Fruit fly (Drosophila melanogaster) whole organism, prepupa: ENCODE results near the gene Cyp303a1.
A peak's percentile ranks its signal among the peaks of the same experiment; 100 is the strongest.

Source experiments
- Blimp-1 ChIP-seq: fragments of 200-800 bp; sonication (Bioruptor generic); optimal IDR thresholded peaks from 3 replicates; lab custom pipeline; 2017; ENCODE audit warnings: missing biosample characterization, missing genetic modification characterization, mild to moderate bottlenecking, moderate library complexity, missing genetic modification reagents
- CG10631 ChIP-seq: fragments of 200-800 bp; sonication (Bioruptor generic); optimal IDR thresholded peaks from 2 replicates; lab custom pipeline; 2016; ENCODE audit warnings: missing biosample characterization, missing genetic modification characterization
- CG10669 ChIP-seq: fragments of 200-800 bp; sonication (Bioruptor generic); optimal IDR thresholded peaks from 3 replicates; lab custom pipeline; 2018; ENCODE audit warnings: missing biosample characterization, mild to moderate bottlenecking, missing genetic modification characterization, moderate library complexity
- CG11294 ChIP-seq: fragments of 200-800 bp; sonication (Bioruptor generic); IDR thresholded peaks from 2 replicates; pipeline ENCODE4 v1.3.6; 2022; ENCODE audit warnings: missing biosample characterization, missing genetic modification characterization
- CG11762 ChIP-seq: fragments of 200-800 bp; sonication (Bioruptor generic); optimal IDR thresholded peaks from 3 replicates; lab custom pipeline; 2016; ENCODE audit warnings: missing biosample characterization, missing genetic modification characterization; ENCODE audit not compliant: insufficient read depth
- CG11902 ChIP-seq: fragments of 200-800 bp; sonication (Bioruptor generic); optimal IDR thresholded peaks from 3 replicates; lab custom pipeline; 2016; ENCODE audit warnings: missing biosample characterization, missing genetic modification characterization
- CG16779 ChIP-seq: fragments of 200-800 bp; sonication (Bioruptor generic); optimal IDR thresholded peaks from 3 replicates; lab custom pipeline; 2017; ENCODE audit warnings: missing biosample characterization, mild to moderate bottlenecking, missing genetic modification characterization
- CG3032 ChIP-seq: fragments of 200-800 bp; optimal IDR thresholded peaks from 2 replicates; lab custom pipeline; 2019; ENCODE audit warnings: missing biosample characterization, mild to moderate bottlenecking, missing genetic modification characterization, moderate library complexity
- CG31627 ChIP-seq: fragments of 200-800 bp; sonication (Bioruptor generic); optimal IDR thresholded peaks from 3 replicates; lab custom pipeline; 2016; ENCODE audit warnings: missing biosample characterization, missing genetic modification characterization
- CG32006 ChIP-seq: fragments of 200-800 bp; sonication (Bioruptor generic); optimal IDR thresholded peaks from 3 replicates; lab custom pipeline; 2017; ENCODE audit warnings: missing biosample characterization, mild to moderate bottlenecking, missing genetic modification characterization
- CG34406 ChIP-seq: fragments of 200-800 bp; sonication (Bioruptor generic); optimal IDR thresholded peaks from 3 replicates; lab custom pipeline; 2016; ENCODE audit warnings: missing biosample characterization, missing genetic modification characterization
- CG3919 ChIP-seq: fragments of 200-800 bp; sonication (Bioruptor generic); optimal IDR thresholded peaks from 3 replicates; lab custom pipeline; 2016; ENCODE audit warnings: missing biosample characterization, missing genetic modification characterization
- CG4318 ChIP-seq: fragments of 200-800 bp; sonication (Bioruptor generic); optimal IDR thresholded peaks from 3 replicates; lab custom pipeline; 2017; ENCODE audit warnings: missing biosample characterization, mild to moderate bottlenecking, missing genetic modification characterization
- CG6163 ChIP-seq: fragments of 200-800 bp; sonication (Bioruptor generic); IDR thresholded peaks from 3 replicates; pipeline ENCODE4 v1.3.6; 2022; ENCODE audit warnings: missing biosample characterization, missing genetic modification characterization
- CG6276 ChIP-seq: fragments of 200-800 bp; sonication (Bioruptor generic); optimal IDR thresholded peaks from 2 replicates; lab custom pipeline; 2017; ENCODE audit warnings: missing biosample characterization, mild to moderate bottlenecking, missing genetic modification characterization
- CG6792 ChIP-seq: fragments of 200-800 bp; sonication (Bioruptor generic); optimal IDR thresholded peaks from 3 replicates; lab custom pipeline; 2016; ENCODE audit warnings: missing biosample characterization, missing genetic modification characterization
- CG6808 ChIP-seq: fragments of 200-800 bp; sonication (Bioruptor generic); optimal IDR thresholded peaks from 3 replicates; lab custom pipeline; 2017; ENCODE audit warnings: missing biosample characterization, missing genetic modification characterization, mild to moderate bottlenecking, moderate library complexity, missing genetic modification reagents
- CG6854 ChIP-seq: fragments of 200-800 bp; sonication (Bioruptor generic); optimal IDR thresholded peaks from 2 replicates; lab custom pipeline; 2017; ENCODE audit warnings: missing biosample characterization, mild to moderate bottlenecking, missing genetic modification characterization
- CG7368 ChIP-seq: fragments of 200-800 bp; sonication (Bioruptor generic); optimal IDR thresholded peaks from 3 replicates; lab custom pipeline; 2016; ENCODE audit warnings: missing biosample characterization, missing genetic modification characterization
- CG8119 ChIP-seq: fragments of 200-800 bp; sonication (Bioruptor generic); IDR thresholded peaks from 3 replicates; pipeline ENCODE4 v1.3.6; 2022; ENCODE audit warnings: missing biosample characterization, missing genetic modification characterization
- CG8319 ChIP-seq: fragments of 200-800 bp; sonication (Bioruptor generic); optimal IDR thresholded peaks from 3 replicates; lab custom pipeline; 2016; ENCODE audit warnings: missing biosample characterization, missing genetic modification characterization
- CG8632 ChIP-seq: fragments of 200-800 bp; sonication (Bioruptor generic); optimal IDR thresholded peaks from 3 replicates; lab custom pipeline; 2016; ENCODE audit warnings: missing biosample characterization, missing genetic modification characterization
- CG9139 ChIP-seq: fragments of 200-800 bp; sonication (Bioruptor generic); optimal IDR thresholded peaks from 3 replicates; lab custom pipeline; 2017; ENCODE audit warnings: missing biosample characterization, mild to moderate bottlenecking, missing genetic modification characterization
- Eip75B ChIP-seq: fragments of 200-800 bp; sonication (Bioruptor generic); optimal IDR thresholded peaks from 3 replicates; lab custom pipeline; 2016; ENCODE audit warnings: missing biosample characterization, missing genetic modification characterization
- Eip78C ChIP-seq: fragments of 200-800 bp; sonication (Bioruptor generic); peaks from one replicate; lab custom pipeline; 2016; ENCODE audit warnings: missing biosample characterization, missing genetic modification characterization
- Eip93F ChIP-seq: fragments of 200-800 bp; sonication (Bioruptor generic); optimal IDR thresholded peaks from 2 replicates; lab custom pipeline; 2016; ENCODE audit warnings: missing biosample characterization, mild to moderate bottlenecking, missing genetic modification characterization
- Ets21C ChIP-seq: fragments of 200-800 bp; sonication (Bioruptor generic); optimal IDR thresholded peaks from 3 replicates; lab custom pipeline; 2016; ENCODE audit warnings: missing biosample characterization, missing genetic modification characterization
- Ets96B ChIP-seq: fragments of 200-800 bp; optimal IDR thresholded peaks from 2 replicates; lab custom pipeline; 2019; ENCODE audit warnings: missing biosample characterization, mild to moderate bottlenecking, missing genetic modification characterization, moderate library complexity
- Gug ChIP-seq: fragments of 200-800 bp; sonication (Bioruptor generic); IDR thresholded peaks from 2 replicates; pipeline ENCODE4 v1.3.6; 2022; ENCODE audit warnings: missing biosample characterization, missing genetic modification characterization
- Hr38 ChIP-seq: sonication (Bioruptor generic); optimal IDR thresholded peaks from 2 replicates; lab custom pipeline; 2016; ENCODE audit warnings: missing biosample characterization, missing genetic modification characterization
- Hr39 ChIP-seq: fragments of 200-800 bp; sonication (Bioruptor generic); optimal IDR thresholded peaks from 2 replicates; lab custom pipeline; 2016; ENCODE audit warnings: missing biosample characterization, missing genetic modification characterization
- Hr4 ChIP-seq: fragments of 200-800 bp; sonication (Bioruptor generic); optimal IDR thresholded peaks from 3 replicates; lab custom pipeline; 2016; ENCODE audit warnings: missing biosample characterization, missing genetic modification characterization
- Lpt ChIP-seq: fragments of 200-800 bp; sonication (Bioruptor generic); optimal IDR thresholded peaks from 3 replicates; lab custom pipeline; 2016; ENCODE audit warnings: missing biosample characterization, missing genetic modification characterization
- Met ChIP-seq: fragments of 200-800 bp; sonication (Bioruptor generic); optimal IDR thresholded peaks from 3 replicates; lab custom pipeline; 2016; ENCODE audit warnings: missing biosample characterization, missing genetic modification characterization
- OdsH ChIP-seq: fragments of 200-800 bp; sonication (Bioruptor generic); optimal IDR thresholded peaks from 3 replicates; lab custom pipeline; 2016; ENCODE audit warnings: missing biosample characterization, missing genetic modification characterization
- Smox ChIP-seq: fragments of 200-800 bp; sonication (Bioruptor generic); optimal IDR thresholded peaks from 3 replicates; lab custom pipeline; 2016; ENCODE audit warnings: missing biosample characterization, missing genetic modification characterization
- Sox102F ChIP-seq: fragments of 200-800 bp; sonication (Bioruptor generic); optimal IDR thresholded peaks from 2 replicates; lab custom pipeline; 2016; ENCODE audit warnings: missing biosample characterization, mild to moderate bottlenecking, missing genetic modification characterization
- Sox15 ChIP-seq: fragments of 200-800 bp; sonication (Bioruptor generic); optimal IDR thresholded peaks from 3 replicates; lab custom pipeline; 2016; ENCODE audit warnings: missing biosample characterization, missing genetic modification characterization
- achi ChIP-seq: fragments of 200-800 bp; sonication (Bioruptor generic); optimal IDR thresholded peaks from 3 replicates; lab custom pipeline; 2016; ENCODE audit warnings: missing biosample characterization, missing genetic modification characterization
- acj6 ChIP-seq: fragments of 200-800 bp; sonication (Bioruptor generic); optimal IDR thresholded peaks from 3 replicates; lab custom pipeline; 2016; ENCODE audit warnings: missing biosample characterization, missing genetic modification characterization
- cyc ChIP-seq: fragments of 200-800 bp; sonication (Bioruptor generic); optimal IDR thresholded peaks from 3 replicates; lab custom pipeline; 2016; ENCODE audit warnings: missing biosample characterization, missing genetic modification characterization
- dac ChIP-seq: fragments of 200-800 bp; sonication (Bioruptor generic); optimal IDR thresholded peaks from 2 replicates; lab custom pipeline; 2017; ENCODE audit warnings: missing biosample characterization, mild to moderate bottlenecking, missing genetic modification characterization
- dsx ChIP-seq: fragments of 200-800 bp; optimal IDR thresholded peaks from 3 replicates; lab custom pipeline; 2019; ENCODE audit warnings: missing biosample characterization, mild to moderate bottlenecking, missing genetic modification characterization, moderate library complexity; ENCODE audit not compliant: poor library complexity, severe bottlenecking
- eg ChIP-seq: fragments of 200-800 bp; sonication (Bioruptor generic); IDR thresholded peaks from 3 replicates; pipeline ENCODE4 v1.3.6; 2022; ENCODE audit warnings: missing biosample characterization, missing genetic modification characterization
- esn ChIP-seq: fragments of 200-800 bp; sonication (Bioruptor generic); optimal IDR thresholded peaks from 2 replicates; lab custom pipeline; 2016; ENCODE audit warnings: missing biosample characterization, mild to moderate bottlenecking, missing genetic modification characterization, moderate library complexity
- fd85E ChIP-seq: fragments of 200-800 bp; sonication (Bioruptor generic); optimal IDR thresholded peaks from 3 replicates; lab custom pipeline; 2016; ENCODE audit warnings: missing biosample characterization, missing genetic modification characterization
- fkh ChIP-seq: fragments of 200-800 bp; sonication (Bioruptor generic); optimal IDR thresholded peaks from 3 replicates; lab custom pipeline; 2017; ENCODE audit warnings: missing biosample characterization, mild to moderate bottlenecking, missing genetic modification characterization, moderate library complexity
- net ChIP-seq: fragments of 200-800 bp; sonication (Bioruptor generic); optimal IDR thresholded peaks from 3 replicates; lab custom pipeline; 2016; ENCODE audit warnings: missing biosample characterization, missing genetic modification characterization
- pdm3 ChIP-seq: fragments of 200-800 bp; sonication (Bioruptor generic); optimal IDR thresholded peaks from 3 replicates; lab custom pipeline; 2016; ENCODE audit warnings: missing biosample characterization, missing genetic modification characterization
- salr ChIP-seq, 2 experiments: fragments of 200-800 bp; sonication (Bioruptor generic); optimal IDR thresholded peaks; 3 replicates each; lab custom pipeline; 2016 to 2018; ENCODE audit warnings: missing biosample characterization in 2 of 2, missing genetic modification characterization in 2 of 2, mild to moderate bottlenecking in 1 of 2
- spab ChIP-seq: fragments of 200-800 bp; sonication (Bioruptor generic); optimal IDR thresholded peaks from 2 replicates; lab custom pipeline; 2017; ENCODE audit warnings: missing biosample characterization, mild to moderate bottlenecking, missing genetic modification characterization, missing genetic modification reagents
- svp ChIP-seq: fragments of 200-800 bp; sonication (Bioruptor generic); peaks from one replicate; lab custom pipeline; 2016; ENCODE audit warnings: missing biosample characterization, missing genetic modification characterization
- topi ChIP-seq: fragments of 200-800 bp; sonication (Bioruptor generic); optimal IDR thresholded peaks from 3 replicates; lab custom pipeline; 2016; ENCODE audit warnings: missing biosample characterization, missing genetic modification characterization
- vri ChIP-seq: fragments of 200-800 bp; sonication (Bioruptor generic); optimal IDR thresholded peaks from 3 replicates; lab custom pipeline; 2016; ENCODE audit warnings: missing biosample characterization, mild to moderate bottlenecking, missing genetic modification characterization

Cyp303a1 gene

DNA sequence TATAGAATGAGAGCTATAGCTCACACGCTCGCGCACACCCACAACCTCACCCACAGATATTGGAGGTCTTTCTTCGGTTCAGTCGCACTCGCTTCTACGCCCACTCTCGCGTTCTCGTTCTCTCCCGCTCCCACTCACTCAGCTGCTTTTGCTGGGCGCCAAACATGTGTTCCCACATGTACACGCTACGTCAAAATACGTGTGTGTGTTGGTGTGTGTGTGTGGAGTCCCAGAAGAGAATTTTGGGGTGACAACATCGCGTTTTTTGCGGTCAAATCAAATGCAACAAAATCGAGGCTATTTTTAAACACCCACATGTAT is 22.5 kb upstream of the Cyp303a1 start:
- no peak for TF ChIP-seq Hr39 (GFP tag; lab: Kevin White, UChicago)
- no peak for TF ChIP-seq CG11294
- TF ChIP-seq esn (GFP tag; lab: Kevin White, UChicago) = no peak
- no peak for TF ChIP-seq fd85E (GFP tag; lab: Kevin White, UChicago)
- TF ChIP-seq dac = no peak
- peak; percentile 18 for TF ChIP-seq Lpt (GFP tag; lab: Kevin White, UChicago)
- TF ChIP-seq CG9139 (GFP tag; lab: Kevin White, UChicago) = no peak
- TF ChIP-seq CG4318 (GFP tag; lab: Kevin White, UChicago) = no peak
- no peak for TF ChIP-seq Sox15 (GFP tag; lab: Kevin White, UChicago)
- peak; percentile 36 for TF ChIP-seq vri
- TF ChIP-seq CG6808 = no peak
- peak; percentile 93 for TF ChIP-seq svp (GFP tag; lab: Kevin White, UChicago)
- no peak for TF ChIP-seq CG10669
- no peak for TF ChIP-seq achi (GFP tag; lab: Kevin White, UChicago)
- TF ChIP-seq acj6 (GFP tag; lab: Kevin White, UChicago) = no peak
- no peak for TF ChIP-seq CG8119 (GFP tag; lab: Robert Waterston, UW)
- no peak for TF ChIP-seq CG3919 (GFP tag; lab: Kevin White, UChicago)
- no peak for TF ChIP-seq salr (GFP tag; optimal IDR thresholded peaks at IDR 0.05; lab: Kevin White, UChicago)
- no peak for TF ChIP-seq topi (GFP tag; lab: Kevin White, UChicago)
- TF ChIP-seq CG6276 (GFP tag; lab: Kevin White, UChicago) = no peak
- TF ChIP-seq OdsH = no peak
- no peak for TF ChIP-seq CG11902 (GFP tag; lab: Kevin White, UChicago)
- TF ChIP-seq eg = no peak
- no peak for TF ChIP-seq CG8632
- no peak for TF ChIP-seq CG7368 (GFP tag; lab: Kevin White, UChicago)
- peak; percentile 0 for TF ChIP-seq CG16779
- TF ChIP-seq Sox102F (GFP tag; lab: Kevin White, UChicago) = no peak
- TF ChIP-seq CG31627 (GFP tag; lab: Kevin White, UChicago) = no peak
- TF ChIP-seq net (GFP tag; lab: Kevin White, UChicago) = peak; percentile 33
- TF ChIP-seq pdm3 (GFP tag; lab: Kevin White, UChicago) = no peak
- no peak for TF ChIP-seq spab (GFP tag; lab: Kevin White, UChicago)
- no peak for TF ChIP-seq Eip75B (GFP tag; lab: Kevin White, UChicago)
- TF ChIP-seq Blimp-1 (GFP tag; lab: Kevin White, UChicago) = no peak
- no peak for TF ChIP-seq CG10631
- TF ChIP-seq CG34406 (GFP tag; lab: Kevin White, UChicago) = no peak
- no peak for TF ChIP-seq Gug
- TF ChIP-seq Eip78C (GFP tag; lab: Kevin White, UChicago) = peak; percentile 51
- TF ChIP-seq Hr38 (GFP tag; lab: Kevin White, UChicago) = no peak
- TF ChIP-seq CG8319 (GFP tag; lab: Kevin White, UChicago) = no peak
- TF ChIP-seq fkh (GFP tag; lab: Kevin White, UChicago) = peak; percentile 59
- TF ChIP-seq CG6792 (GFP tag; lab: Kevin White, UChicago) = no peak
- TF ChIP-seq Smox (GFP tag; lab: Kevin White, UChicago) = no peak
- no peak for TF ChIP-seq CG3032 (tag; lab: Kevin White, UChicago)
- TF ChIP-seq Ets96B (tag; lab: Kevin White, UChicago) = no peak
- TF ChIP-seq CG32006 (GFP tag; lab: Kevin White, UChicago) = no peak
- TF ChIP-seq CG11762 (GFP tag; lab: Kevin White, UChicago) = no peak
- no peak for TF ChIP-seq Ets21C (GFP tag; lab: Kevin White, UChicago)
- no peak for TF ChIP-seq Met (GFP tag; lab: Kevin White, UChicago)
- no peak for TF ChIP-seq cyc (GFP tag; lab: Kevin White, UChicago)
- peak; percentile 33 for TF ChIP-seq CG6854 (GFP tag; lab: Kevin White, UChicago)
- TF ChIP-seq Hr4 (GFP tag; lab: Kevin White, UChicago) = no peak
- TF ChIP-seq dsx = peak; percentile 31
- TF ChIP-seq CG6163 (GFP tag; lab: Robert Waterston, UW) = no peak
- TF ChIP-seq Eip93F (GFP tag; lab: Kevin White, UChicago) = no peak
